Worm (Caenorhabditis elegans): ENCODE data around the gene T11G6.2.

DNA sequence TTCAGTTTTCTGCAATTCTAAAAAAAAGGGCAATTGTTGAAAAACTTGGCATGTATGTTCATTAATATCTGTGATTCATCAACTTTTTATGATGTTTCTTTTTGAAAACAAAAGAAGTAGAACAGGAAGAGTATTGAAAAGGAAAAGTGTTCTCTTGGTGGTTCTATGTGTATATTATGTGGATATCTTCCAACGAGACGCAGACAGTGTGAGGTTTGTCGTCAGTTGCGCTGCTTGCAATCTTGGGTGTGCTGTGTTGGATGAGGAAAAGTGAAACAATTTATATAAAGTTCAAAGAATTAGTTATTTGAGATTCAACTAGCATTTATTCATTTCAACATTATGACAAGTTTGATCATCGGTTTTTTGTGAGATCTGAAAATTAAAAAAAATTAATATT, 5.9 kb downstream of the T11G6.2 start:
- TF ChIP-seq aly-2 (tag; optimal IDR thresholded peaks at IDR 0.05), result no peak
- TF ChIP-seq elt-2 (tag; optimal IDR thresholded peaks at IDR 0.05), result no peak
- no peak for TF ChIP-seq fkh-10 (GFP tag; optimal IDR thresholded peaks at IDR 0.05)
- TF ChIP-seq elt-3 (tag; optimal IDR thresholded peaks at IDR 0.05), result no peak
- TF ChIP-seq jun-1 (tag; optimal IDR thresholded peaks at IDR 0.05), result no peak
- TF ChIP-seq skn-1 (tag; optimal IDR thresholded peaks at IDR 0.05), result no peak
